Worm (Caenorhabditis elegans) whole organism, dauer: ENCODE results near the gene ins-17.

Source experiments
- unc-62 ChIP-seq: sonication (generic microtip); optimal IDR thresholded peaks from 2 replicates; lab custom pipeline; 2017; ENCODE audit warnings: missing biosample characterization, missing genetic modification reagents, missing genetic modification characterization

Gene ins-17

ce11 chrIII:4434294-4434781 lies 43.0 kb downstream of the ins-17 start, which contains the start of gene C28A5.1:
TSS of gene C28A5.1 (minus strand) at chrIII:4434344.
- no peak for TF ChIP-seq unc-62 (GFP tag; lab: Kevin White, UChicago)

ce11 chrIII:4429402-4429801 lies 48.0 kb downstream of the ins-17 start, which contains the start of gene C28A5.6:
TSS of gene C28A5.6 (minus strand) at chrIII:4429502.
- TF ChIP-seq unc-62 (GFP tag; lab: Kevin White, UChicago) = no peak

- TF ChIP-seq unc-62 (GFP tag; lab: Kevin White, UChicago) = no peak
These were observed 48.6 kb downstream of the ins-17 start for ce11 chrIII:4428797-4429196.
